Fruit fly (Drosophila melanogaster): Measurements from ENCODE around the gene CG10730.
A peak's percentile ranks its signal among the peaks of the same experiment; 100 is the strongest.

CG10730 gene

dm6 chr2L:20082965-20083855 lies 11.2 kb upstream of the CG10730 start (continued):
- TF ChIP-seq lz (GFP tag; optimal IDR thresholded peaks at IDR 0.05) (peak; percentile 42), CG3919 (GFP tag; optimal IDR thresholded peaks at IDR 0.05) (no peak), CG6854 (GFP tag; optimal IDR thresholded peaks at IDR 0.05) (no peak), fkh (GFP tag; optimal IDR thresholded peaks at IDR 0.05) (peak; percentile 24), CG6808 (GFP tag; optimal IDR thresholded peaks at IDR 0.05) (peak; percentile 12), Hr39 (GFP tag; optimal IDR thresholded peaks at IDR 0.05) (peak; percentile 62), CG32006 (GFP tag; optimal IDR thresholded peaks at IDR 0.05) (peak; percentile 49), Smox (GFP tag; optimal IDR thresholded peaks at IDR 0.05) (peak; percentile 43), spab (GFP tag; optimal IDR thresholded peaks at IDR 0.05) (peak; percentile 7), pdm3 (GFP tag; optimal IDR thresholded peaks at IDR 0.05) (peak; percentile 54), Sox14 (GFP tag; optimal IDR thresholded peaks at IDR 0.05) (peak; percentile 23), Gug (GFP tag; IDR thresholded peaks at IDR 0.05) (0 out of 2 replicates have a peak, but pooled peaks have one; percentile 20), CG8632 (GFP tag; optimal IDR thresholded peaks at IDR 0.05) (peak; percentile 42), CG11902 (GFP tag; optimal IDR thresholded peaks at IDR 0.05) (no peak), CG1621 (tag; optimal IDR thresholded peaks at IDR 0.05) (peak; percentile 32), Eip93F (GFP tag; optimal IDR thresholded peaks at IDR 0.05) (no peak), topi (GFP tag; optimal IDR thresholded peaks at IDR 0.05) (peak; percentile 30), CG10631 (GFP tag; optimal IDR thresholded peaks at IDR 0.05) (no peak), CG15336 (GFP tag; IDR thresholded peaks at IDR 0.05) (peak; percentile 45; the same call in 1 of the 2 replicates), Hr4 (GFP tag; optimal IDR thresholded peaks at IDR 0.05) (peak; percentile 5), salr (GFP tag; optimal IDR thresholded peaks at IDR 0.05) (peak in 1 of 2 experiments; percentile 14), Eip75B (GFP tag; optimal IDR thresholded peaks at IDR 0.05) (no peak), CG34406 (GFP tag; optimal IDR thresholded peaks at IDR 0.05) (peak; percentile 35)

dm6 chr2L:20082155-20082964 lies 10.4 kb upstream of the CG10730 start:
- TF ChIP-seq topi (GFP tag; optimal IDR thresholded peaks at IDR 0.05), result no peak
- peak; percentile 63 for TF ChIP-seq Eip78C (GFP tag)
- TF ChIP-seq eg (GFP tag; IDR thresholded peaks at IDR 0.05), result no peak
- TF ChIP-seq Sox14 (GFP tag; optimal IDR thresholded peaks at IDR 0.05), result peak; percentile 25
- no peak for TF ChIP-seq Hr4 (GFP tag; optimal IDR thresholded peaks at IDR 0.05)
- peak; percentile 32 for TF ChIP-seq fkh (GFP tag; optimal IDR thresholded peaks at IDR 0.05)
- peak; percentile 9 for TF ChIP-seq CG6808 (GFP tag; optimal IDR thresholded peaks at IDR 0.05)
- TF ChIP-seq CG6854 (GFP tag; optimal IDR thresholded peaks at IDR 0.05), result no peak
- TF ChIP-seq fd85E (GFP tag; optimal IDR thresholded peaks at IDR 0.05), result no peak
- TF ChIP-seq CG1621 (tag; optimal IDR thresholded peaks at IDR 0.05), result no peak
- TF ChIP-seq pdm3 (GFP tag; optimal IDR thresholded peaks at IDR 0.05), result peak; percentile 1
- no peak; the same call in 2 of the 3 replicates for TF ChIP-seq CG6163 (GFP tag; IDR thresholded peaks at IDR 0.05)
- no peak for TF ChIP-seq acj6 (GFP tag; optimal IDR thresholded peaks at IDR 0.05)
- peak; percentile 12 for TF ChIP-seq svp (GFP tag)
- no peak for TF ChIP-seq CG11294 (GFP tag; IDR thresholded peaks at IDR 0.05)
- TF ChIP-seq CG15336 (GFP tag; IDR thresholded peaks at IDR 0.05), result 0 out of 2 replicates have a peak, but pooled peaks have one; percentile 20
- TF ChIP-seq dsx (GFP tag; optimal IDR thresholded peaks at IDR 0.05; ENCODE audit: poor library complexity, severe bottlenecking), result no peak
- TF ChIP-seq Sox102F (GFP tag; optimal IDR thresholded peaks at IDR 0.05), result no peak
- TF ChIP-seq CG8119 (GFP tag; IDR thresholded peaks at IDR 0.05), result no peak
- TF ChIP-seq dac (GFP tag; optimal IDR thresholded peaks at IDR 0.05), result no peak
- no peak for TF ChIP-seq CG34406 (GFP tag; optimal IDR thresholded peaks at IDR 0.05)
- no peak for TF ChIP-seq Met (GFP tag; optimal IDR thresholded peaks at IDR 0.05)
- no peak for TF ChIP-seq esn (GFP tag; optimal IDR thresholded peaks at IDR 0.05)
- no peak for TF ChIP-seq Gug (GFP tag; IDR thresholded peaks at IDR 0.05)
- no peak for TF ChIP-seq Eip75B (GFP tag; optimal IDR thresholded peaks at IDR 0.05)
- TF ChIP-seq CG3032 (tag; optimal IDR thresholded peaks at IDR 0.05), result no peak
- no peak for TF ChIP-seq OdsH (GFP tag; optimal IDR thresholded peaks at IDR 0.05)
- TF ChIP-seq ss (GFP tag; optimal IDR thresholded peaks at IDR 0.05), result no peak
- TF ChIP-seq CG6276 (GFP tag; optimal IDR thresholded peaks at IDR 0.05), result no peak
